Fruit fly (Drosophila melanogaster): Measurements from ENCODE around the gene Hpd.

- TF ChIP-seq Hr38 (GFP tag; optimal IDR thresholded peaks at IDR 0.05) (no peak), CG11902 (GFP tag; optimal IDR thresholded peaks at IDR 0.05) (peak; percentile 62), CG6276 (GFP tag; optimal IDR thresholded peaks at IDR 0.05) (no peak), CG7368 (GFP tag; optimal IDR thresholded peaks at IDR 0.05) (peak; percentile 55), acj6 (GFP tag; optimal IDR thresholded peaks at IDR 0.05) (peak; percentile 73), Hr4 (GFP tag; optimal IDR thresholded peaks at IDR 0.05) (no peak)
Observed at dm6 chr3L:20402665-20403492, 36.8 kb downstream of the Hpd start.

Data from whole organism, prepupa.